Worm (Caenorhabditis elegans): Measurements from ENCODE around the gene C07H6.9.

Gene C07H6.9

ce11 chrIII:7499421-7499902 is at the start of gene C07H6.9, which contains the start of gene sap-140:
Gene C07H6.9 (minus strand): TSS chrIII:7499471.
Gene sap-140 (plus strand): TSS chrIII:7499738.
- TF ChIP-seq ztf-4 (tag; optimal IDR thresholded peaks at IDR 0.05): peak; percentile 3
- peak; percentile 71 for TF ChIP-seq isw-1 (GFP tag; IDR thresholded peaks at IDR 0.05)
- TF ChIP-seq lir-3 (tag; optimal IDR thresholded peaks at IDR 0.05; ENCODE audit: poor library complexity): peak; percentile 56
- TF ChIP-seq mdl-1 (tag; optimal IDR thresholded peaks at IDR 0.05): peak in 1 of 2 experiments; percentile 81
- TF ChIP-seq ces-1 (GFP tag; optimal IDR thresholded peaks at IDR 0.05): no peak
- no peak for TF ChIP-seq pax-3 (tag; optimal IDR thresholded peaks at IDR 0.05)
- TF ChIP-seq tlp-1 (tag; optimal IDR thresholded peaks at IDR 0.05): no peak
- TF ChIP-seq vab-15 (tag; optimal IDR thresholded peaks at IDR 0.05): peak; percentile 47
- peak; percentile 66 for TF ChIP-seq fkh-8 (tag; optimal IDR thresholded peaks at IDR 0.05)
- TF ChIP-seq mef-2 (tag; optimal IDR thresholded peaks at IDR 0.05): peak; percentile 46
- peak; percentile 16 for TF ChIP-seq fkh-10 (GFP tag; optimal IDR thresholded peaks at IDR 0.05)
- TF ChIP-seq dpl-1 (GFP tag; optimal IDR thresholded peaks at IDR 0.05): peak; percentile 93 to 96 (median 95)
- TF ChIP-seq pqm-1 (tag; optimal IDR thresholded peaks at IDR 0.05): no peak
- no peak for TF ChIP-seq nhr-84 (tag; optimal IDR thresholded peaks at IDR 0.05)
- peak; percentile 22 for TF ChIP-seq sup-37 (GFP tag; optimal IDR thresholded peaks at IDR 0.05)
- peak; percentile 79 for TF ChIP-seq unc-86 (tag; optimal IDR thresholded peaks at IDR 0.05)
- peak; percentile 70 for TF ChIP-seq nhr-77 (tag; optimal IDR thresholded peaks at IDR 0.05)
- TF ChIP-seq blmp-1 (tag; optimal IDR thresholded peaks at IDR 0.05): peak; percentile 84
- peak; percentile 94 for TF ChIP-seq unc-130 (tag; optimal IDR thresholded peaks at IDR 0.05)
- TF ChIP-seq egl-27 (tag; optimal IDR thresholded peaks at IDR 0.05): no peak
- TF ChIP-seq ceh-63 (GFP tag; optimal IDR thresholded peaks at IDR 0.05): no peak
- peak; percentile 82 for TF ChIP-seq lin-13 (GFP tag; optimal IDR thresholded peaks at IDR 0.05)
- peak; percentile 85 for TF ChIP-seq nhr-90 (tag; optimal IDR thresholded peaks at IDR 0.05; ENCODE audit: poor library complexity)
- TF ChIP-seq lin-14 (GFP tag; optimal IDR thresholded peaks at IDR 0.05): peak; percentile 83
- no peak for TF ChIP-seq nhr-76 (tag; optimal IDR thresholded peaks at IDR 0.05)
- TF ChIP-seq lin-15B (tag; optimal IDR thresholded peaks at IDR 0.05): peak; percentile 73
- peak; percentile 93 for TF ChIP-seq nhr-85 (tag)
- TF ChIP-seq zip-4 (GFP tag; optimal IDR thresholded peaks at IDR 0.05): peak; percentile 35
- no peak for TF ChIP-seq ets-5 (GFP tag; IDR thresholded peaks at IDR 0.05)
- peak; percentile 54 for TF ChIP-seq nhr-237 (tag; optimal IDR thresholded peaks at IDR 0.05)
- no peak for TF ChIP-seq efl-3 (GFP tag; optimal IDR thresholded peaks at IDR 0.05)
- peak; percentile 68 for TF ChIP-seq grh-1 (GFP tag; IDR thresholded peaks at IDR 0.05)
- TF ChIP-seq elt-3 (tag; optimal IDR thresholded peaks at IDR 0.05): peak in 3 of 6 experiments; percentile 16 to 80 (median 20)
- peak; percentile 84 to 94 for TF ChIP-seq efl-1 (optimal IDR thresholded peaks at IDR 0.05)
- TF ChIP-seq efl-1 (GFP tag; optimal IDR thresholded peaks at IDR 0.05 in 1 of 2): peak; percentile 92 to 99
- TF ChIP-seq irx-1 (tag; optimal IDR thresholded peaks at IDR 0.05): peak; percentile 46
- peak; percentile 86 for TF ChIP-seq swsn-7 (tag; optimal IDR thresholded peaks at IDR 0.05)
- peak; percentile 87 for TF ChIP-seq xbp-1 (tag; optimal IDR thresholded peaks at IDR 0.05)
- peak; percentile 92 for TF ChIP-seq nhr-71 (tag; optimal IDR thresholded peaks at IDR 0.05)
- TF ChIP-seq ztf-11 (tag; optimal IDR thresholded peaks at IDR 0.05): peak in 1 of 2 experiments; percentile 62
- TF ChIP-seq ceh-90 (tag; optimal IDR thresholded peaks at IDR 0.05): no peak
- TF ChIP-seq ceh-8 (GFP tag; optimal IDR thresholded peaks at IDR 0.05): peak; percentile 82
- peak; percentile 86 for TF ChIP-seq nhr-19 (GFP tag; conservative IDR thresholded peaks at IDR 0.05)
- no peak for TF ChIP-seq alr-1 (tag; optimal IDR thresholded peaks at IDR 0.05; ENCODE audit: borderline replicate concordance)
- 0 out of 2 replicates have a peak, but pooled peaks have one; percentile 45 for TF ChIP-seq mab-9 (GFP tag; IDR thresholded peaks at IDR 0.05)
- no peak for TF ChIP-seq nhr-28 (tag; optimal IDR thresholded peaks at IDR 0.05)
- TF ChIP-seq fos-1 (tag; optimal IDR thresholded peaks at IDR 0.05): peak; percentile 24
- TF ChIP-seq skn-1 (tag; optimal IDR thresholded peaks at IDR 0.05): peak; percentile 52
- TF ChIP-seq sptf-1 (tag; optimal IDR thresholded peaks at IDR 0.05): no peak
- peak; percentile 87 for TF ChIP-seq dsc-1 (tag; optimal IDR thresholded peaks at IDR 0.05)
- peak; percentile 89 for TF ChIP-seq nhr-47 (tag; optimal IDR thresholded peaks at IDR 0.05)
- peak; percentile 64 for TF ChIP-seq F16B12.6 (tag; optimal IDR thresholded peaks at IDR 0.05)
- no peak for TF ChIP-seq hpl-2 (GFP tag; optimal IDR thresholded peaks at IDR 0.05)
